Worm (Caenorhabditis elegans): ENCODE measurements around the gene lpr-6.

DNA sequence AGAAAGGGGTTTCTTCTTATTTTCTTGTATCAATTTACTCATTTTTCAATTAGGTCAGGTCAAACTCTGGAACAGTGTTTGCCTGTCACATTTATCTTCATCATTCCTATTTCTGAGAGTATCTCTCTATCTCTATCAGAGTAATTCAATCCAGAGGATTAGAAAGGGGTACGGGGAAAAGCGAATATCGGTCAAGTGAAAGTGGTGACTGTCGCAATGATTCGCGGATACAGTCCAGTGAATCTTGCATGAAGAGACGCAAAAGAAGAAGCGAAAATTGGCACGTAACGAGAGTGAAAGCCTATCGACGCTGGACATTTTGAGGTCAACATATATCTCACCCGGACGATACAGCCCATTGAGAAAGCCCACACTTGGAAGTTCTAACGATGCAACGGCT lies 5.0 kb downstream of the lpr-6 start, which contains the start of gene lpr-4:
- TF ChIP-seq ama-1 (optimal IDR thresholded peaks at IDR 0.05): no peak
- no peak for TF ChIP-seq hmbx-1 (tag; optimal IDR thresholded peaks at IDR 0.05)
- no peak for TF ChIP-seq scrt-1 (GFP tag; IDR thresholded peaks at IDR 0.05)
- no peak for TF ChIP-seq ets-7 (tag; optimal IDR thresholded peaks at IDR 0.05)
- no peak for TF ChIP-seq flt-1 (GFP tag; IDR thresholded peaks at IDR 0.05)
- TF ChIP-seq B0310.2 (tag; optimal IDR thresholded peaks at IDR 0.05): no peak
- no peak for TF ChIP-seq tbx-37 (GFP tag; conservative IDR thresholded peaks at IDR 0.05)
- TF ChIP-seq ceh-36 (tag; optimal IDR thresholded peaks at IDR 0.05): no peak
- TF ChIP-seq hnd-1 (tag; optimal IDR thresholded peaks at IDR 0.05): no peak
- TF ChIP-seq tra-4 (tag; optimal IDR thresholded peaks at IDR 0.05): no peak
- no peak for TF ChIP-seq ceh-13 (GFP tag; optimal IDR thresholded peaks at IDR 0.05)
- TF ChIP-seq pes-1 (GFP tag; IDR thresholded peaks at IDR 0.05): no peak
